Fruit fly (Drosophila melanogaster): ENCODE results near the gene cort.
A peak's percentile ranks its signal among the peaks of the same experiment; 100 is the strongest.

DNA sequence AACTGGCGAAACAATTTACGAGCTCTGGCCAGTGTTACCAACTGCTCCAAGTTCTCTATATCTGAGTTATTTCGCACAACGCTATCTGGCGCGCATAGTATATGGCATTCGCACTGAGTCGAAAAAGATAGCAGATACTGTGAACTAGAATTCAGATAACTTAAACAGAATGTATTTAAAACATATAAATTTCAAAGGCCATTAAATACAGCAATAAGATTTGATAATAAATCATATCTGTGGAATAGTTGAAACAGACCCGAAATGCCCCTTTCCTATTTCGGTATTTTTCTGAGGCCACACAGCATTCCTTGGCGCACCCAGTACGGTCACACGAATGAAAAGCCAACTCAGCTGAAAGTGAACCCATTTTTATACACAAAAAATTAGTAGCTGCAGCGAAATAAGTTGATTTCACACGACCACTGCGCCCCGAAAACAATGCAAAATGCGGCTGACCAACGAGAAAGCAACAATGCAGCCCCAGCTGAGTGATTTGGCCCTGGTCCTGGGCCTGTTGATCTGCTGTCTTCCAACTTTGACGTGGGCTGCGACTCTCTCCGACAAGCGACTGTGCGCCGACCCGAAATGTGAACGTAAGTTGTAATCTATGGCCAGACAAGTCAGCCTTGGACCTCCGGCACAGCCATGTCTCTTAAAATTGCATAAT, 27.2 kb downstream of the cort start, which contains the start of the genes CG31635 and Tango1:
- no peak for TF ChIP-seq Ets96B (tag; optimal IDR thresholded peaks at IDR 0.05)
- TF ChIP-seq CG10631 (GFP tag; optimal IDR thresholded peaks at IDR 0.05): no peak
- no peak for TF ChIP-seq CG3919 (GFP tag; optimal IDR thresholded peaks at IDR 0.05)
- peak; percentile 48 for TF ChIP-seq CG31627 (GFP tag; optimal IDR thresholded peaks at IDR 0.05)
- no peak for TF ChIP-seq CG6808 (GFP tag; optimal IDR thresholded peaks at IDR 0.05)
- no peak for TF ChIP-seq CG1621 (tag; optimal IDR thresholded peaks at IDR 0.05)
- no peak for TF ChIP-seq dsx (GFP tag; optimal IDR thresholded peaks at IDR 0.05; ENCODE audit: poor library complexity, severe bottlenecking)
- peak; percentile 48 for TF ChIP-seq Blimp-1 (GFP tag; optimal IDR thresholded peaks at IDR 0.05)
- no peak for TF ChIP-seq spab (GFP tag; optimal IDR thresholded peaks at IDR 0.05)
- TF ChIP-seq CG34406 (GFP tag; optimal IDR thresholded peaks at IDR 0.05): no peak
- TF ChIP-seq svp (GFP tag): peak; percentile 83
- TF ChIP-seq CG9139 (GFP tag; optimal IDR thresholded peaks at IDR 0.05): no peak
